Fruit fly (Drosophila melanogaster): ENCODE results near the gene CG10553.
"Not testable (repeated sequence)": the region's sequence is repeated elsewhere in the genome, so short reads cannot be mapped to it uniquely, and the experiment has no call there.

DNA sequence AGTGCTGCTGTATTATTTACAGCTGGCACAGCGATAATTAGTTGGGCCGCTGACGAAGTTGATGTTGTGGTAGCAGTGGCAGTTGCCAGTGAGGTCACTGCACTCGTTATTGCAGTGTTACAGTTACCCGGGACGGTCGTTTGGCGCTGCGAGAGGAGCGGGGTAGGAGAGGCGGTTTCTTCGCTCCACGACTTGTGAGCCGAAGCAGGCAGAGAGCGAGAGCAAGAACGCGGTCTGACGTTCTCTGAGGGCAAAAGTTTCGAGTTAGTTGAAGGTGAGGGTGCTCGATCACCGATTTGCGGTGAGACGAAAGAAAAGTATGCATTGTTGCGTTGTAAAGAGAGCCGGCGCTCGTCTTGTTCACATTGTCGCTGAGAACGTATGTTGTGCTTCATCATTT is 10.6 kb upstream of the CG10553 start:
- TF ChIP-seq vvl (GFP tag; IDR thresholded peaks at IDR 0.05); CG7745 (tag; optimal IDR thresholded peaks at IDR 0.05); CG15479 (GFP tag; optimal IDR thresholded peaks at IDR 0.05): not testable (repeated sequence)

All from whole organism, embryonic.